Fruit fly (Drosophila melanogaster) whole organism, prepupa: ENCODE data around the gene mtg.

Source experiments
- CG11294 ChIP-seq: fragments of 200-800 bp; sonication (Bioruptor generic); IDR thresholded peaks from 2 replicates; pipeline ENCODE4 v1.3.6; 2022; ENCODE audit warnings: missing biosample characterization, missing genetic modification characterization
- CG6854 ChIP-seq: fragments of 200-800 bp; sonication (Bioruptor generic); optimal IDR thresholded peaks from 2 replicates; lab custom pipeline; 2017; ENCODE audit warnings: missing biosample characterization, mild to moderate bottlenecking, missing genetic modification characterization
- CG9139 ChIP-seq: fragments of 200-800 bp; sonication (Bioruptor generic); optimal IDR thresholded peaks from 3 replicates; lab custom pipeline; 2017; ENCODE audit warnings: missing biosample characterization, mild to moderate bottlenecking, missing genetic modification characterization
- Eip93F ChIP-seq: fragments of 200-800 bp; sonication (Bioruptor generic); optimal IDR thresholded peaks from 2 replicates; lab custom pipeline; 2016; ENCODE audit warnings: missing biosample characterization, mild to moderate bottlenecking, missing genetic modification characterization
- OdsH ChIP-seq: fragments of 200-800 bp; sonication (Bioruptor generic); optimal IDR thresholded peaks from 3 replicates; lab custom pipeline; 2016; ENCODE audit warnings: missing biosample characterization, missing genetic modification characterization
- achi ChIP-seq: fragments of 200-800 bp; sonication (Bioruptor generic); optimal IDR thresholded peaks from 3 replicates; lab custom pipeline; 2016; ENCODE audit warnings: missing biosample characterization, missing genetic modification characterization
- acj6 ChIP-seq: fragments of 200-800 bp; sonication (Bioruptor generic); optimal IDR thresholded peaks from 3 replicates; lab custom pipeline; 2016; ENCODE audit warnings: missing biosample characterization, missing genetic modification characterization
- salr ChIP-seq, 2 experiments: fragments of 200-800 bp; sonication (Bioruptor generic); optimal IDR thresholded peaks; 3 replicates each; lab custom pipeline; 2016 to 2018; ENCODE audit warnings: missing biosample characterization in 2 of 2, missing genetic modification characterization in 2 of 2, mild to moderate bottlenecking in 1 of 2

DNA sequence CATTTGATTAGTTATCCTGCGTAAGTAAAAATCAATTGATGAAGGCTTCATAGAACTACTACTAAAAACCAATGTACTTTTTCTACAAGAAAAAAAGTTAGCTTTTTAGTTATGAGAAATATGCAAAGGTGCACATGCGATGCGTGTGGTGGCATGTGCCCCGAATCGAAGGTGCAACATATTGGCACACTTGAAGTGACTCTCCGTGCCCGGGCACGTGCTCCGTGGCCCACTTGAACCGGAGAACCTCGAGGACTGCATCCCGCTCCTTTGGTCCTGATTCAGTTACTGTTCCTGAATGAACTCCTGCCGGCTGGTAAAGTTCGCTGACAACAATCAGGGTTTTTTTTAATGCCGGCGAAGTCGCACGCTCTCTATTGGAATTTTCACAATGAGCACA is 44.3 kb upstream of the mtg start:
- no peak for TF ChIP-seq salr (GFP tag; optimal IDR thresholded peaks at IDR 0.05; lab: Kevin White, UChicago)
- TF ChIP-seq acj6 (GFP tag; lab: Kevin White, UChicago) = no peak
- no peak for TF ChIP-seq OdsH (GFP tag; lab: Kevin White, UChicago)
- TF ChIP-seq CG9139 (GFP tag; lab: Kevin White, UChicago) = no peak
- no peak for TF ChIP-seq CG6854 (GFP tag; lab: Kevin White, UChicago)
- TF ChIP-seq Eip93F = no peak
- no peak for TF ChIP-seq CG11294 (GFP tag; lab: Robert Waterston, UW)
- no peak for TF ChIP-seq achi (GFP tag; lab: Kevin White, UChicago)
